Worm (Caenorhabditis elegans) whole organism, young adult: Measurements from ENCODE around the gene F01F1.3.

Source experiments
- B0035.1 ChIP-seq: sonication (generic microtip); optimal IDR thresholded peaks from 2 replicates; lab custom pipeline; 2016; ENCODE audit warnings: missing genetic modification characterization, mild to moderate bottlenecking, missing compliant biosample characterization, missing genotype, missing genetic modification reagents
- C17E4.6 ChIP-seq: fragments of 200-800 bp; sonication (Bioruptor generic); IDR thresholded peaks from 2 replicates; pipeline ENCODE4 v1.3.6; 2022; ENCODE audit warnings: missing genetic modification reagents, missing genetic modification characterization, missing compliant biosample characterization
- F22D6.2 ChIP-seq: sonication (generic microtip); optimal IDR thresholded peaks from 2 replicates; lab custom pipeline; 2016; ENCODE audit warnings: mild to moderate bottlenecking, missing genetic modification characterization, missing compliant biosample characterization
- F39B2.1 ChIP-seq: fragments of 200-800 bp; sonication (Bioruptor generic); IDR thresholded peaks from 2 replicates; pipeline ENCODE4 v1.3.6; 2022; ENCODE audit warnings: missing genetic modification reagents, missing genetic modification characterization, missing compliant biosample characterization
- F52B5.7 ChIP-seq: sonication (generic microtip); optimal IDR thresholded peaks from 2 replicates; lab custom pipeline; 2016; ENCODE audit warnings: mild to moderate bottlenecking, missing genetic modification characterization, missing compliant biosample characterization
- F55B11.4 ChIP-seq: sonication (generic microtip); optimal IDR thresholded peaks from 2 replicates; lab custom pipeline; 2016; ENCODE audit warnings: missing compliant biosample characterization, missing genetic modification characterization, borderline replicate concordance; ENCODE audit not compliant: insufficient read depth
- F57A8.1 ChIP-seq: fragments of 200-800 bp; sonication (Bioruptor generic); optimal IDR thresholded peaks from 2 replicates; lab custom pipeline; 2018; ENCODE audit warnings: mild to moderate bottlenecking, missing genetic modification characterization, moderate library complexity, missing compliant biosample characterization
- F57C9.4 ChIP-seq: sonication (generic microtip); optimal IDR thresholded peaks from 2 replicates; lab custom pipeline; 2017; ENCODE audit warnings: mild to moderate bottlenecking, missing genetic modification characterization, missing compliant biosample characterization
- K12H6.12 ChIP-seq: fragments of 200-800 bp; sonication (Bioruptor generic); optimal IDR thresholded peaks from 2 replicates; lab custom pipeline; 2018; ENCODE audit warnings: mild to moderate bottlenecking, missing genetic modification characterization, missing compliant biosample characterization
- Y56A3A.18 ChIP-seq: fragments of 200-800 bp; sonication (Bioruptor generic); IDR thresholded peaks from 2 replicates; pipeline ENCODE4 v1.3.6; 2022; ENCODE audit warnings: missing genetic modification reagents, missing genetic modification characterization, missing compliant biosample characterization
- Y95B8A.8 ChIP-seq: fragments of 200-800 bp; sonication (Bioruptor generic); IDR thresholded peaks from 2 replicates; pipeline ENCODE4 v1.3.6; 2022; ENCODE audit warnings: missing genetic modification reagents, missing genetic modification characterization, missing compliant biosample characterization
- ZK185.1 ChIP-seq: sonication (generic microtip); optimal IDR thresholded peaks from 2 replicates; lab custom pipeline; 2016; ENCODE audit warnings: mild to moderate bottlenecking, missing genetic modification characterization, missing compliant biosample characterization; ENCODE audit not compliant: poor library complexity, severe bottlenecking
- aptf-2 ChIP-seq: fragments of 200-800 bp; sonication (Bioruptor generic); conservative IDR thresholded peaks from 2 replicates; pipeline ENCODE4 v1.3.6; 2022; ENCODE audit warnings: missing genetic modification reagents, missing genetic modification characterization, missing compliant biosample characterization
- aptf-3 ChIP-seq: fragments of 200-800 bp; sonication (Bioruptor generic); IDR thresholded peaks from 2 replicates; pipeline ENCODE4 v1.3.6; 2022; ENCODE audit warnings: missing genetic modification characterization, missing compliant biosample characterization
- atf-7 ChIP-seq: sonication (generic microtip); optimal IDR thresholded peaks from 2 replicates; lab custom pipeline; 2017; ENCODE audit warnings: mild to moderate bottlenecking, missing genetic modification characterization, missing compliant biosample characterization
- athp-1 ChIP-seq: sonication (generic microtip); optimal IDR thresholded peaks from 2 replicates; lab custom pipeline; 2017; ENCODE audit warnings: mild to moderate bottlenecking, missing genetic modification characterization, missing compliant biosample characterization
- attf-3 ChIP-seq: fragments of 200-800 bp; sonication (Bioruptor generic); conservative IDR thresholded peaks from 2 replicates; pipeline ENCODE4 v1.3.6; 2022; ENCODE audit warnings: missing genetic modification reagents, missing genetic modification characterization, missing compliant biosample characterization
- bed-1 ChIP-seq: fragments of 200-800 bp; sonication (Bioruptor generic); IDR thresholded peaks from 2 replicates; pipeline ENCODE4 v1.3.6; 2022; ENCODE audit warnings: missing genetic modification reagents, missing genetic modification characterization, missing compliant biosample characterization
- ceh-40 ChIP-seq: fragments of 200-800 bp; sonication (Bioruptor generic); IDR thresholded peaks from 2 replicates; pipeline ENCODE4 v1.3.6; 2022; ENCODE audit warnings: missing genetic modification characterization, missing compliant biosample characterization
- die-1 ChIP-seq: sonication (generic microtip); optimal IDR thresholded peaks from 2 replicates; lab custom pipeline; 2016; ENCODE audit warnings: missing genotype, mild to moderate bottlenecking, missing genetic modification characterization, missing compliant biosample characterization
- efl-1 ChIP-seq: fragments of 150-350 bp; optimal IDR thresholded peaks from 2 replicates; lab custom pipeline; 2014; ENCODE audit warnings: missing biosample characterization, missing genetic modification reagents, missing genetic modification characterization
- ekl-4 ChIP-seq: fragments of 200-800 bp; sonication (Bioruptor generic); IDR thresholded peaks from 2 replicates; pipeline ENCODE4 v1.3.6; 2022; ENCODE audit warnings: missing genetic modification reagents, missing genetic modification characterization, missing compliant biosample characterization
- him-1 ChIP-seq: sonication (generic microtip); optimal IDR thresholded peaks from 2 replicates; lab custom pipeline; 2016; ENCODE audit warnings: missing genotype, missing genetic modification reagents, missing genetic modification characterization, missing compliant biosample characterization
- hlh-12 ChIP-seq: sonication (generic microtip); optimal IDR thresholded peaks from 2 replicates; lab custom pipeline; 2016; ENCODE audit warnings: missing genetic modification characterization, missing compliant biosample characterization
- hmg-1.2 ChIP-seq: fragments of 200-800 bp; sonication (Bioruptor generic); IDR thresholded peaks from 2 replicates; pipeline ENCODE4 v1.3.6; 2022; ENCODE audit warnings: missing genetic modification reagents, missing genetic modification characterization, missing compliant biosample characterization
- hmg-20 ChIP-seq: fragments of 200-800 bp; sonication (Bioruptor generic); IDR thresholded peaks from 2 replicates; pipeline ENCODE4 v1.3.6; 2022; ENCODE audit warnings: missing genetic modification reagents, missing genetic modification characterization, missing compliant biosample characterization
- hrde-1 ChIP-seq: sonication (generic microtip); optimal IDR thresholded peaks from 2 replicates; lab custom pipeline; 2016; ENCODE audit warnings: missing genetic modification characterization, mild to moderate bottlenecking, missing compliant biosample characterization, moderate library complexity, missing genotype, missing genetic modification reagents, borderline replicate concordance
- hsf-1 ChIP-seq: fragments of 200-800 bp; sonication (Bioruptor generic); IDR thresholded peaks from 2 replicates; pipeline ENCODE4 v1.3.6; 2022; ENCODE audit warnings: missing genetic modification reagents, missing genetic modification characterization, missing compliant biosample characterization
- lin-54 ChIP-seq: fragments of 200-800 bp; sonication (Bioruptor generic); optimal IDR thresholded peaks from 2 replicates; lab custom pipeline; 2018; ENCODE audit warnings: mild to moderate bottlenecking, missing genetic modification characterization, missing compliant biosample characterization
- lir-1 ChIP-seq: fragments of 200-800 bp; sonication (Bioruptor generic); conservative IDR thresholded peaks from 2 replicates; pipeline ENCODE4 v1.3.6; 2022; ENCODE audit warnings: missing genetic modification reagents, missing genetic modification characterization, missing compliant biosample characterization
- lsl-1 ChIP-seq: fragments of 200-800 bp; sonication (Bioruptor generic); optimal IDR thresholded peaks from 2 replicates; lab custom pipeline; 2018; ENCODE audit warnings: mild to moderate bottlenecking, missing genetic modification characterization, moderate library complexity, missing compliant biosample characterization
- madf-10 ChIP-seq: sonication (generic microtip); optimal IDR thresholded peaks from 2 replicates; lab custom pipeline; 2016; ENCODE audit warnings: mild to moderate bottlenecking, missing genetic modification characterization, missing compliant biosample characterization
- madf-3 ChIP-seq: fragments of 200-800 bp; sonication (Bioruptor generic); IDR thresholded peaks from 2 replicates; pipeline ENCODE4 v1.3.6; 2022; ENCODE audit warnings: missing genetic modification reagents, missing genetic modification characterization, missing compliant biosample characterization
- madf-6 ChIP-seq: fragments of 200-800 bp; sonication (Bioruptor generic); IDR thresholded peaks from 2 replicates; pipeline ENCODE4 v1.3.6; 2022; ENCODE audit warnings: missing genetic modification reagents, missing genetic modification characterization, missing compliant biosample characterization
- madf-8 ChIP-seq: fragments of 200-800 bp; sonication (Bioruptor generic); conservative IDR thresholded peaks from 2 replicates; pipeline ENCODE4 v1.3.6; 2022; ENCODE audit warnings: missing genetic modification reagents, missing genetic modification characterization, missing compliant biosample characterization
- nhr-120 ChIP-seq: fragments of 200-800 bp; sonication (Bioruptor generic); IDR thresholded peaks from 2 replicates; pipeline ENCODE4 v1.3.6; 2022; ENCODE audit warnings: missing genetic modification characterization, missing compliant biosample characterization
- nhr-80 ChIP-seq: sonication (generic microtip); optimal IDR thresholded peaks from 2 replicates; lab custom pipeline; 2016; ENCODE audit warnings: missing genetic modification characterization, missing compliant biosample characterization
- nhr-90 ChIP-seq: sonication (generic microtip); optimal IDR thresholded peaks from 2 replicates; lab custom pipeline; 2016; ENCODE audit warnings: missing genotype, mild to moderate bottlenecking, missing genetic modification characterization, missing compliant biosample characterization
- pbrm-1 ChIP-seq: fragments of 200-800 bp; sonication (Bioruptor generic); IDR thresholded peaks from 2 replicates; pipeline ENCODE4 v1.3.6; 2022; ENCODE audit warnings: missing genetic modification reagents, missing genetic modification characterization, missing compliant biosample characterization
- pha-4 ChIP-seq: fragments of 150-350 bp; sonication (generic microtip); optimal IDR thresholded peaks from 2 replicates; lab custom pipeline; 2014; ENCODE audit warnings: missing biosample characterization, missing genetic modification reagents, missing genetic modification characterization
- rcor-1 ChIP-seq: fragments of 200-800 bp; sonication (Bioruptor generic); IDR thresholded peaks from 2 replicates; pipeline ENCODE4 v1.3.6; 2022; ENCODE audit warnings: missing genetic modification reagents, missing genetic modification characterization, missing compliant biosample characterization
- tbp1 ChIP-seq: fragments of 200-800 bp; sonication (Bioruptor generic); optimal IDR thresholded peaks from 2 replicates; lab custom pipeline; 2018; ENCODE audit warnings: mild to moderate bottlenecking, missing genetic modification characterization, missing compliant biosample characterization
- unc-62 ChIP-seq: fragments of 150-350 bp; optimal IDR thresholded peaks from 2 replicates; lab custom pipeline; 2014; ENCODE audit warnings: missing biosample characterization, missing genetic modification reagents, missing genetic modification characterization
- zfh-2 ChIP-seq: fragments of 200-800 bp; sonication (Bioruptor generic); conservative IDR thresholded peaks from 2 replicates; pipeline ENCODE4 v1.3.6; 2022; ENCODE audit warnings: missing genetic modification reagents, missing genetic modification characterization, missing compliant biosample characterization
- ztf-22 ChIP-seq: fragments of 200-800 bp; sonication (Bioruptor generic); optimal IDR thresholded peaks from 2 replicates; lab custom pipeline; 2018; ENCODE audit warnings: mild to moderate bottlenecking, missing genetic modification characterization, moderate library complexity, missing compliant biosample characterization
- ztf-26 ChIP-seq: sonication (generic microtip); optimal IDR thresholded peaks from 2 replicates; lab custom pipeline; 2017; ENCODE audit warnings: missing genetic modification characterization, missing compliant biosample characterization

F01F1.3 gene

ce11 chrIII:5879291-5879968 lies 7.7 kb downstream of the F01F1.3 start, which contains the start of gene hpo-10 (continued):
- TF ChIP-seq hmg-20 (GFP tag; lab: Robert Waterston, UW) (no peak), pha-4 (tag; lab: Kevin White, UChicago) (no peak), atf-7 (tag; lab: Kevin White, UChicago) (no peak), aptf-3 (no peak), bed-1 (no peak), ztf-22 (GFP tag; lab: Kevin White, UChicago) (no peak), F55B11.4 (tag; lab: Kevin White, UChicago) (no peak), attf-3 (GFP tag; lab: Robert Waterston, UW) (peak; percentile 83), ztf-26 (no peak), nhr-80 (no peak), B0035.1 (tag; lab: Kevin White, UChicago) (no peak), unc-62 (GFP tag; lab: Kevin White, UChicago) (no peak), lin-54 (GFP tag; lab: Kevin White, UChicago) (no peak), lsl-1 (GFP tag; lab: Kevin White, UChicago) (no peak), ZK185.1 (no peak), C17E4.6 (GFP tag; lab: Robert Waterston, UW) (no peak), rcor-1 (no peak), ceh-40 (GFP tag; lab: Robert Waterston, UW) (no peak), ekl-4 (GFP tag; lab: Robert Waterston, UW) (no peak), madf-6 (peak; percentile 36; the same call in 1 of the 2 replicates), tbp1 (GFP tag; lab: Kevin White, UChicago) (no peak), Y95B8A.8 (GFP tag; lab: Robert Waterston, UW) (no peak), hmg-1.2 (GFP tag; lab: Robert Waterston, UW) (no peak)
- TF ChIP-seq, all 124 proteins: peak for 8

- TF ChIP-seq madf-8 (no peak), hsf-1 (GFP tag; lab: Robert Waterston, UW) (0 out of 2 replicates have a peak, but pooled peaks have one; percentile 50), nhr-120 (GFP tag; lab: Robert Waterston, UW) (no peak), efl-1 (GFP tag; lab: Kevin White, UChicago) (no peak), nhr-90 (no peak), K12H6.12 (no peak), hrde-1 (tag; lab: Kevin White, UChicago) (peak; percentile 30), F22D6.2 (tag; lab: Kevin White, UChicago) (no peak), die-1 (tag; lab: Kevin White, UChicago) (no peak), aptf-2 (GFP tag; lab: Robert Waterston, UW) (no peak), ekl-4 (GFP tag; lab: Robert Waterston, UW) (0 out of 2 replicates have a peak, but pooled peaks have one; percentile 28), madf-6 (peak; percentile 57; the same call in 1 of the 2 replicates), madf-10 (tag; lab: Kevin White, UChicago) (no peak), madf-3 (GFP tag; lab: Robert Waterston, UW) (0 out of 2 replicates have a peak, but pooled peaks have one; percentile 55), F39B2.1 (no peak), pbrm-1 (GFP tag; lab: Robert Waterston, UW) (0 out of 2 replicates have a peak, but pooled peaks have one; percentile 34), zfh-2 (GFP tag; lab: Robert Waterston, UW) (no peak), F52B5.7 (tag; lab: Kevin White, UChicago) (peak; percentile 14), hlh-12 (no peak), athp-1 (tag; lab: Kevin White, UChicago) (peak; percentile 39), Y56A3A.18 (GFP tag; lab: Robert Waterston, UW) (no peak), him-1 (peak; percentile 25), lin-54 (GFP tag; lab: Kevin White, UChicago) (no peak), F57A8.1 (no peak), lir-1 (no peak), ceh-40 (GFP tag; lab: Robert Waterston, UW) (no peak), F57C9.4 (tag; lab: Kevin White, UChicago) (no peak)
Measured at ce11 chrIII:5882284-5882683, 10.5 kb downstream of the F01F1.3 start.
